Fruit fly (Drosophila melanogaster): ENCODE data around the gene CG5860.

Gene CG5860

dm6 chr3R:17386168-17386819, 23.1 kb upstream of the CG5860 start (continued):
- TF ChIP-seq CG8290 (GFP tag; optimal IDR thresholded peaks at IDR 0.05) (peak; percentile 11), CG8290 (tag; optimal IDR thresholded peaks at IDR 0.05) (peak in 1 of 2 experiments; percentile 63), CG3995 (GFP tag; optimal IDR thresholded peaks at IDR 0.05) (no peak), CG10267 (tag; optimal IDR thresholded peaks at IDR 0.05) (peak; percentile 34), odd (GFP tag; optimal IDR thresholded peaks at IDR 0.05) (no peak), CG3163 (GFP tag; optimal IDR thresholded peaks at IDR 0.05) (no peak), toy (GFP tag; IDR thresholded peaks at IDR 0.05) (no peak), Bteb2 (GFP tag; optimal IDR thresholded peaks at IDR 0.05) (no peak), gfzf (GFP tag; optimal IDR thresholded peaks at IDR 0.05) (no peak), vfl (GFP tag; optimal IDR thresholded peaks at IDR 0.05) (no peak), CG10462 (GFP tag; optimal IDR thresholded peaks at IDR 0.05) (peak; percentile 18), CG2202 (tag; optimal IDR thresholded peaks at IDR 0.05) (peak; percentile 20), oc (tag; optimal IDR thresholded peaks at IDR 0.05) (peak; percentile 39), CG5245 (GFP tag; optimal IDR thresholded peaks at IDR 0.05) (peak; percentile 64), fd102C (GFP tag; optimal IDR thresholded peaks at IDR 0.05) (no peak), Gsc (GFP tag; IDR thresholded peaks at IDR 0.05) (peak; percentile 55; the same call in 1 of the 2 replicates), danr (GFP tag; IDR thresholded peaks at IDR 0.05) (peak; percentile 25; the same call in 1 of the 2 replicates), CG17361 (GFP tag; IDR thresholded peaks at IDR 0.05) (peak; percentile 63; the same call in 2 of the 3 replicates), CG11247 (GFP tag; IDR thresholded peaks at IDR 0.05) (peak; percentile 56; the same call in 1 of the 2 replicates), CG12071 (GFP tag; optimal IDR thresholded peaks at IDR 0.05) (peak; percentile 67), CG4707 (GFP tag; optimal IDR thresholded peaks at IDR 0.05) (peak; percentile 55), Gug (GFP tag; IDR thresholded peaks at IDR 0.05) (peak; percentile 66; the same call in 3 of the 4 replicates), CG1647 (GFP tag; optimal IDR thresholded peaks at IDR 0.05) (peak; percentile 23), ato (GFP tag; IDR thresholded peaks at IDR 0.05; ENCODE audit: partially characterized antibody) (no peak), usp (GFP tag; optimal IDR thresholded peaks at IDR 0.05) (no peak), CG1602 (GFP tag; optimal IDR thresholded peaks at IDR 0.05) (peak; percentile 45), CG7745 (tag; optimal IDR thresholded peaks at IDR 0.05) (no peak), Myb (GFP tag; optimal IDR thresholded peaks at IDR 0.05) (no peak), ind (GFP tag; optimal IDR thresholded peaks at IDR 0.05) (peak; percentile 64), h (optimal IDR thresholded peaks at IDR 0.05) (no peak), nau (GFP tag; optimal IDR thresholded peaks at IDR 0.05) (peak; percentile 85), CG43689 (GFP tag; IDR thresholded peaks at IDR 0.05) (peak; percentile 47; the same call in 1 of the 2 replicates), kay (GFP tag; optimal IDR thresholded peaks at IDR 0.05) (no peak), sd (tag; optimal IDR thresholded peaks at IDR 0.05) (no peak), sug (tag; optimal IDR thresholded peaks at IDR 0.05) (peak; percentile 11), CG4730 (GFP tag; IDR thresholded peaks at IDR 0.05) (peak; percentile 35; the same call in 1 of the 2 replicates), CG2875 (GFP tag; optimal IDR thresholded peaks at IDR 0.05) (peak; percentile 71), CG15479 (GFP tag; optimal IDR thresholded peaks at IDR 0.05) (no peak), CG3407 (GFP tag; optimal IDR thresholded peaks at IDR 0.05) (peak; percentile 66), sens (GFP tag) (peak; percentile 94), ab (GFP tag; optimal IDR thresholded peaks at IDR 0.05) (no peak), insv (GFP tag; optimal IDR thresholded peaks at IDR 0.05) (no peak), Vsx1 (GFP tag; optimal IDR thresholded peaks at IDR 0.05) (peak; percentile 42), CG2712 (tag; optimal IDR thresholded peaks at IDR 0.05) (peak; percentile 82), kah (GFP tag; optimal IDR thresholded peaks at IDR 0.05) (peak; percentile 49), Sry-δ (GFP tag; optimal IDR thresholded peaks at IDR 0.05) (peak; percentile 31), CG9932 (GFP tag; IDR thresholded peaks at IDR 0.05) (peak; percentile 49), hb (GFP tag; IDR thresholded peaks at IDR 0.05; ENCODE audit: partially characterized antibody) (no peak), CG5180 (GFP tag; optimal IDR thresholded peaks at IDR 0.05) (peak; percentile 24), CG34376 (GFP tag; optimal IDR thresholded peaks at IDR 0.05) (no peak), CkIIα-i1 (GFP tag; IDR thresholded peaks at IDR 0.05) (no peak)

Data from whole organism, embryonic.